Worm (Caenorhabditis elegans) whole organism, late embryonic: Measurements from ENCODE around the gene ptr-5.
"Not testable (repeated sequence)": the region's sequence is repeated elsewhere in the genome, so short reads cannot be mapped to it uniquely, and the experiment has no call there.

Experiments used
- C08G9.2 ChIP-seq: sonication (generic microtip); optimal IDR thresholded peaks from 2 replicates; lab custom pipeline; 2016; ENCODE audit warnings: mild to moderate bottlenecking, missing genetic modification characterization, moderate library complexity, missing compliant biosample characterization
- K09A11.1 ChIP-seq: sonication (generic microtip); optimal IDR thresholded peaks from 2 replicates; lab custom pipeline; 2017; ENCODE audit warnings: antibody characterized with exemption, mild to moderate bottlenecking, missing genetic modification characterization, missing compliant biosample characterization; ENCODE audit not compliant: insufficient read depth
- T23F11.4 ChIP-seq: fragments of 200-800 bp; sonication (Bioruptor generic); optimal IDR thresholded peaks from 2 replicates; lab custom pipeline; 2018; ENCODE audit warnings: mild to moderate bottlenecking, missing genetic modification characterization, missing compliant biosample characterization
- ama-1 ChIP-seq: fragments of 150-350 bp; optimal IDR thresholded peaks from 2 replicates; lab custom pipeline; 2014
- ceh-14 ChIP-seq: sonication (generic microtip); optimal IDR thresholded peaks from 2 replicates; lab custom pipeline; 2016; ENCODE audit warnings: missing genotype, missing genetic modification characterization, missing compliant biosample characterization
- ceh-18 ChIP-seq: sonication (generic microtip); optimal IDR thresholded peaks from 2 replicates; lab custom pipeline; 2016; ENCODE audit warnings: missing genetic modification characterization, missing compliant biosample characterization
- ceh-24 ChIP-seq: sonication (generic microtip); optimal IDR thresholded peaks from 2 replicates; lab custom pipeline; 2016; ENCODE audit warnings: mild to moderate bottlenecking, missing genetic modification characterization, missing compliant biosample characterization
- ceh-30 ChIP-seq: fragments of 150-350 bp; optimal IDR thresholded peaks from 2 replicates; lab custom pipeline; 2014; ENCODE audit warnings: missing biosample characterization, missing genetic modification characterization
- ceh-31 ChIP-seq: sonication (generic microtip); optimal IDR thresholded peaks from 2 replicates; lab custom pipeline; 2016; ENCODE audit warnings: missing genetic modification characterization, missing compliant biosample characterization
- ceh-45 ChIP-seq: fragments of 200-800 bp; sonication (Bioruptor generic); IDR thresholded peaks from 2 replicates; pipeline ENCODE4 v1.3.6; 2022; ENCODE audit warnings: missing genetic modification reagents, missing genetic modification characterization, missing compliant biosample characterization
- ceh-48 ChIP-seq: sonication (generic microtip); optimal IDR thresholded peaks from 2 replicates; lab custom pipeline; 2016; ENCODE audit warnings: missing genetic modification characterization, inconsistent platforms, missing compliant biosample characterization
- ceh-6 ChIP-seq: fragments of 200-800 bp; sonication (Bioruptor generic); optimal IDR thresholded peaks from 2 replicates; lab custom pipeline; 2018; ENCODE audit warnings: mild to moderate bottlenecking, missing genetic modification characterization, missing compliant biosample characterization
- dve-1 ChIP-seq: sonication (generic microtip); optimal IDR thresholded peaks from 2 replicates; lab custom pipeline; 2017; ENCODE audit warnings: antibody characterized with exemption, mild to moderate bottlenecking, missing genetic modification characterization, missing compliant biosample characterization
- elt-2 ChIP-seq: sonication (generic microtip); optimal IDR thresholded peaks from 2 replicates; lab custom pipeline; 2016; ENCODE audit warnings: missing genetic modification reagents, missing genetic modification characterization, missing compliant biosample characterization
- elt-4 ChIP-seq: sonication (generic microtip); optimal IDR thresholded peaks from 2 replicates; lab custom pipeline; 2016; ENCODE audit warnings: missing genetic modification characterization, missing compliant biosample characterization
- fax-1 ChIP-seq: sonication (generic microtip); optimal IDR thresholded peaks from 2 replicates; lab custom pipeline; 2016; ENCODE audit warnings: missing genotype, missing genetic modification characterization, missing compliant biosample characterization
- fkh-10 ChIP-seq: fragments of 150-350 bp; optimal IDR thresholded peaks from 2 replicates; lab custom pipeline; 2014; ENCODE audit warnings: missing biosample characterization, missing genetic modification reagents, missing genetic modification characterization
- gmeb-2 ChIP-seq: sonication (generic microtip); optimal IDR thresholded peaks from 2 replicates; lab custom pipeline; 2016; ENCODE audit warnings: missing genetic modification characterization, inconsistent platforms, missing compliant biosample characterization
- hlh-13 ChIP-seq: fragments of 200-800 bp; sonication (Bioruptor generic); optimal IDR thresholded peaks from 2 replicates; lab custom pipeline; 2018; ENCODE audit warnings: mild to moderate bottlenecking, missing genetic modification characterization, missing compliant biosample characterization
- hlh-15 ChIP-seq: sonication (generic microtip); optimal IDR thresholded peaks from 2 replicates; lab custom pipeline; 2016; ENCODE audit warnings: missing genetic modification characterization, missing compliant biosample characterization
- hlh-30 ChIP-seq: sonication (generic microtip); optimal IDR thresholded peaks from 2 replicates; lab custom pipeline; 2017; ENCODE audit warnings: antibody characterized with exemption, missing genetic modification characterization, missing compliant biosample characterization; ENCODE audit not compliant: insufficient read depth
- lim-6 ChIP-seq: sonication (generic microtip); optimal IDR thresholded peaks from 2 replicates; lab custom pipeline; 2016; ENCODE audit warnings: missing genetic modification characterization, missing compliant biosample characterization
- madf-2 ChIP-seq: sonication (generic microtip); optimal IDR thresholded peaks from 2 replicates; lab custom pipeline; 2017; ENCODE audit warnings: missing genetic modification characterization, missing compliant biosample characterization
- mec-3 ChIP-seq: sonication (generic microtip); optimal IDR thresholded peaks from 2 replicates; lab custom pipeline; 2016; ENCODE audit warnings: borderline replicate concordance, missing genetic modification characterization, missing compliant biosample characterization
- nhr-11 ChIP-seq: fragments of 150-350 bp; optimal IDR thresholded peaks from 2 replicates; lab custom pipeline; 2014; ENCODE audit warnings: missing biosample characterization, missing genetic modification characterization
- nhr-232 ChIP-seq: sonication (generic microtip); optimal IDR thresholded peaks from 2 replicates; lab custom pipeline; 2016; ENCODE audit warnings: missing genetic modification characterization, missing compliant biosample characterization
- npax-4 ChIP-seq: sonication (generic microtip); optimal IDR thresholded peaks from 2 replicates; lab custom pipeline; 2016; ENCODE audit warnings: missing genetic modification characterization, missing compliant biosample characterization
- pha-4 ChIP-seq: fragments of 150-350 bp; optimal IDR thresholded peaks from 2 replicates; lab custom pipeline; 2018; ENCODE audit warnings: missing biosample characterization, missing genetic modification reagents, missing genetic modification characterization
- pros-1 ChIP-seq: fragments of 150-350 bp; optimal IDR thresholded peaks from 2 replicates; lab custom pipeline; 2014; ENCODE audit warnings: missing biosample characterization, missing genetic modification reagents, missing genetic modification characterization
- rnt-1 ChIP-seq: sonication (generic microtip); optimal IDR thresholded peaks from 2 replicates; lab custom pipeline; 2016; ENCODE audit warnings: missing genetic modification characterization, missing compliant biosample characterization
- sox-4 ChIP-seq: sonication (generic microtip); optimal IDR thresholded peaks from 2 replicates; lab custom pipeline; 2017; ENCODE audit warnings: mild to moderate bottlenecking, missing genetic modification characterization, inconsistent platforms, missing compliant biosample characterization
- tbx-2 ChIP-seq: sonication (generic microtip); optimal IDR thresholded peaks from 2 replicates; lab custom pipeline; 2016; ENCODE audit warnings: missing genetic modification characterization, missing compliant biosample characterization
- ttx-3 ChIP-seq: sonication (generic microtip); optimal IDR thresholded peaks from 2 replicates; lab custom pipeline; 2016; ENCODE audit warnings: missing genetic modification reagents, missing genetic modification characterization, missing compliant biosample characterization
- unc-3 ChIP-seq, 2 experiments: fragments of 200-800 bp in 1 of 2; sonication (Bioruptor generic) in 1 of 2; sonication (generic microtip) in 1 of 2; conservative IDR thresholded peaks in 1 of 2; optimal IDR thresholded peaks in 1 of 2; 2 replicates each; pipeline versions ENCODE4 v1.3.6 to Lab custom; 2016 to 2022; ENCODE audit warnings: missing compliant biosample characterization in 2 of 2, missing genetic modification characterization in 2 of 2, missing genetic modification reagents in 1 of 2
- ztf-16 ChIP-seq: sonication (generic microtip); optimal IDR thresholded peaks from 2 replicates; lab custom pipeline; 2017; ENCODE audit warnings: missing genetic modification characterization, missing compliant biosample characterization

The ptr-5 gene

ce11 chrX:17297408-17297807 lies 21.0 kb upstream of the ptr-5 start:
- TF ChIP-seq hlh-15 (no peak), elt-4 (tag; lab: Kevin White, UChicago) (no peak), K09A11.1 (no peak), npax-4 (tag; lab: Kevin White, UChicago) (no peak), hlh-30 (tag; lab: Kevin White, UChicago) (no peak), mec-3 (tag; lab: Kevin White, UChicago) (no peak), ceh-24 (tag; lab: Kevin White, UChicago) (no peak), ceh-6 (GFP tag; lab: Kevin White, UChicago) (no peak), dve-1 (no peak), C08G9.2 (no peak), ztf-16 (tag; lab: Kevin White, UChicago) (no peak), ceh-48 (tag; lab: Kevin White, UChicago) (no peak), madf-2 (tag; lab: Kevin White, UChicago) (no peak), elt-2 (tag; lab: Kevin White, UChicago) (no peak)

- TF ChIP-seq fax-1 (no peak), elt-2 (tag; lab: Kevin White, UChicago) (peak; percentile 68), ama-1 (lab: Kevin White, UChicago) (no peak), pros-1 (no peak)
Observed at ce11 chrX:17300735-17301134, 17.6 kb upstream of the ptr-5 start.

ce11 chrX:17301900-17302299 lies 16.5 kb upstream of the ptr-5 start, which contains the start of gene C33E10.10:
TSS of gene C33E10.10 (minus strand) at chrX:17302000.
- TF ChIP-seq unc-3 (GFP tag; conservative IDR thresholded peaks at IDR 0.05; lab: Robert Waterston, UW) (no peak), unc-3 (tag; optimal IDR thresholded peaks at IDR 0.05; lab: Kevin White, UChicago) (no peak), ceh-48 (tag; lab: Kevin White, UChicago) (no peak), pha-4 (tag; lab: Kevin White, UChicago) (no peak), nhr-232 (no peak)

ce11 chrX:17302419-17302818 lies 16.0 kb upstream of the ptr-5 start, which contains the start of gene fbxa-120:
TSS of gene fbxa-120 (plus strand) at chrX:17302719.
- TF ChIP-seq ceh-14 (tag; lab: Kevin White, UChicago) = no peak
- TF ChIP-seq fkh-10 (GFP tag; lab: Kevin White, UChicago) = no peak
- no peak for TF ChIP-seq tbx-2 (tag; lab: Kevin White, UChicago)
- no peak for TF ChIP-seq hlh-13 (GFP tag; lab: Kevin White, UChicago)
- no peak for TF ChIP-seq fax-1
- TF ChIP-seq T23F11.4 = no peak
- TF ChIP-seq ceh-31 (tag; lab: Kevin White, UChicago) = no peak
- TF ChIP-seq C08G9.2 = no peak
- TF ChIP-seq ceh-30 (tag; lab: Kevin White, UChicago) = no peak
- TF ChIP-seq ceh-45 = no peak
- TF ChIP-seq nhr-11 (tag; lab: Kevin White, UChicago) = no peak
- no peak for TF ChIP-seq ttx-3 (tag; lab: Kevin White, UChicago)
- no peak for TF ChIP-seq ceh-6 (GFP tag; lab: Kevin White, UChicago)
- TF ChIP-seq nhr-232 = no peak
- no peak for TF ChIP-seq ceh-18 (tag; lab: Kevin White, UChicago)
- no peak for TF ChIP-seq ceh-24 (tag; lab: Kevin White, UChicago)
- TF ChIP-seq rnt-1 (tag; lab: Kevin White, UChicago) = no peak
- no peak for TF ChIP-seq gmeb-2 (tag; lab: Kevin White, UChicago)

ce11 chrX:17304920-17305319 lies 13.5 kb upstream of the ptr-5 start, which contains the start of gene C33E10.1:
TSS of gene C33E10.1 (plus strand) at chrX:17305220.
- TF ChIP-seq lim-6, sox-4, rnt-1 (tag; lab: Kevin White, UChicago): not testable (repeated sequence)
- TF ChIP-seq, all 69 proteins: peak for 0; not testable (repeated sequence) for 69
